Worm (Caenorhabditis elegans): Measurements from ENCODE around the gene F57C7.4.

The F57C7.4 gene

DNA sequence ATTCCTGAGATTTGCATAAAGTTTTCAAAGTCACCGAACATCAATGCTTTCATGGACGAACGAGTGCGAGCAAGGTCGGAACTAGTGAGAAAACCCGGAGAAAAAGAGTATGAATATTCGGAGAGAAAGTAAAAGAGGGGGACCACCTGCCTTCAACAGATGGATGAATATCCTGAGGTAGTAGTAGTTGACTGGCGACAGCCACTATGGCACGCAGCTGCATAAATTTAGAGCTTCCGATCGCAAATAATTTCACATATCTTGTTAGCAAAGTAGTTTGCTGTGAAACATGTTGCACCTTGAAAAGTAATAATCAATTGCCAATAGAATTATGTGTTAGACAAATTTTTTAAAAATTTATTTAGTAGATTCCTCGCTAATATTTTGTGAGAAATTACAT, 32.6 kb downstream of the F57C7.4 start:
- TF ChIP-seq sea-2 (GFP tag; optimal IDR thresholded peaks at IDR 0.05) (no peak), lsy-12 (tag; optimal IDR thresholded peaks at IDR 0.05) (no peak), egl-5 (tag; optimal IDR thresholded peaks at IDR 0.05) (no peak), R02D3.7 (tag; optimal IDR thresholded peaks at IDR 0.05) (no peak), zag-1 (tag; optimal IDR thresholded peaks at IDR 0.05) (no peak)

DNA sequence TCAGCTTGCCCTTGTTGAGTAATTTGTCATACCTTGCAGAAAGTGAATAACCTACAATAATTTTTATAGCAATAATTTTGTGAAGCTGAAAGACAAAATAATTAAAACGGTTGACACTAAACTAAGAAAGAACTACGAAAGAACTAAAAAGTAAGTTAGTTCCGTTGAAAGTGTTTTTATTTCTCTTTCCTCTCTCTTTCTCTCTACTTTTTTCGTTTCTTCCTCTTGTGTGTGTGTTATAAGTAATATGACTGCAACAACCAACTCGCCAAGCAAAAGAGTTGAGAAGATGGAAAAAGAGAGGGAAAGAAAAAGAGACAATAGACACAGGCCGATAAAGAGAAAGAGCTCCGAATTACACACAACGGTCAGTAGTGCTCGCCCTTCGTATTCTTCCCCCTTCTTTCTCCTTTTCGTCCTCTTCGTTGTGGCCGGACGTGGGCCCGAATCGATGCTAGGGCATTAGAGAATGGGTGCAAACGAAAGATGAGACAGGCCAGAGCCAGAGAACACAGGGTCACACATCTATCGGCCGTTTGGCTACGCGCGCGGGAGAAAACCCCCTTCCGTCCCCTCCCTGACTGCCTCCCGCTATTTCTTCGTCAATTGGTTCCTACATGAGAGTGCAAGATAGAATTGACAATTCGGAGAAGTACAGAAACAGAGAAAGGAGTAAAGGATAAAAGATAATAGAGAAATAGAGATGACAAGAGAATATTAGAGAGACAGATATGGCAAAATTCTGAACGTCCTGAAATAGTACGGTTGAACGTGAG, 34.0 kb downstream of the F57C7.4 start, which contains the start of gene syd-2:
syd-2 (minus strand) TSS at position 51 of the 776 bp plus-strand sequence.
- TF ChIP-seq unc-39 (tag; optimal IDR thresholded peaks at IDR 0.05) (no peak), fkh-10 (GFP tag; optimal IDR thresholded peaks at IDR 0.05) (peak; percentile 85), egl-27 (tag; optimal IDR thresholded peaks at IDR 0.05) (peak; percentile 4), nhr-76 (tag; optimal IDR thresholded peaks at IDR 0.05) (no peak), eor-1 (tag; optimal IDR thresholded peaks at IDR 0.05) (no peak), fos-1 (tag; optimal IDR thresholded peaks at IDR 0.05) (no peak), hmg-11 (tag; optimal IDR thresholded peaks at IDR 0.05) (peak; percentile 95), zag-1 (tag; optimal IDR thresholded peaks at IDR 0.05) (no peak), mml-1 (tag; optimal IDR thresholded peaks at IDR 0.05) (no peak), fkh-2 (tag; optimal IDR thresholded peaks at IDR 0.05) (no peak), pha-4 (tag; optimal IDR thresholded peaks at IDR 0.05) (peak; percentile 68), mdl-1 (tag; optimal IDR thresholded peaks at IDR 0.05) (no peak), sea-2 (GFP tag; optimal IDR thresholded peaks at IDR 0.05) (no peak), nhr-77 (tag; optimal IDR thresholded peaks at IDR 0.05) (no peak), ama-1 (optimal IDR thresholded peaks at IDR 0.05) (no peak), ceh-28 (tag; optimal IDR thresholded peaks at IDR 0.05) (peak; percentile 70), tbx-2 (tag; optimal IDR thresholded peaks at IDR 0.05) (peak; percentile 57), skn-1 (tag; optimal IDR thresholded peaks at IDR 0.05) (peak; percentile 6), unc-62 (GFP tag; optimal IDR thresholded peaks at IDR 0.05) (peak; percentile 79), nhr-25 (tag; optimal IDR thresholded peaks at IDR 0.05) (peak; percentile 27), lin-39 (tag; optimal IDR thresholded peaks at IDR 0.05) (peak; percentile 95), aly-2 (tag; optimal IDR thresholded peaks at IDR 0.05) (no peak), pqm-1 (tag; optimal IDR thresholded peaks at IDR 0.05) (peak; percentile 2), nhr-23 (tag; optimal IDR thresholded peaks at IDR 0.05) (peak; percentile 59), lin-15B (tag; optimal IDR thresholded peaks at IDR 0.05) (peak; percentile 55), elt-2 (tag; optimal IDR thresholded peaks at IDR 0.05) (peak; percentile 34), nhr-12 (tag; optimal IDR thresholded peaks at IDR 0.05) (no peak), ceh-16 (tag; optimal IDR thresholded peaks at IDR 0.05) (no peak), ceh-82 (tag; optimal IDR thresholded peaks at IDR 0.05) (no peak), nfya-1 (tag; optimal IDR thresholded peaks at IDR 0.05; ENCODE audit: insufficient read depth) (peak; percentile 75), nhr-237 (tag; optimal IDR thresholded peaks at IDR 0.05) (no peak), R02D3.7 (tag; optimal IDR thresholded peaks at IDR 0.05) (peak; percentile 19), nhr-11 (tag; optimal IDR thresholded peaks at IDR 0.05) (peak; percentile 47), egl-5 (tag; optimal IDR thresholded peaks at IDR 0.05) (peak; percentile 6), snpc-4 (tag; optimal IDR thresholded peaks at IDR 0.05) (no peak), ceh-9 (tag; optimal IDR thresholded peaks at IDR 0.05) (no peak), nhr-67 (tag; optimal IDR thresholded peaks at IDR 0.05) (no peak), nhr-28 (tag; optimal IDR thresholded peaks at IDR 0.05) (no peak), elt-3 (tag; optimal IDR thresholded peaks at IDR 0.05) (no peak), nhr-43 (tag; optimal IDR thresholded peaks at IDR 0.05; ENCODE audit: poor library complexity, severe bottlenecking) (no peak), ztf-4 (tag; optimal IDR thresholded peaks at IDR 0.05) (no peak), jun-1 (tag; optimal IDR thresholded peaks at IDR 0.05) (peak; percentile 35), ZK546.5 (tag; optimal IDR thresholded peaks at IDR 0.05) (no peak), daf-12 (tag; optimal IDR thresholded peaks at IDR 0.05) (no peak), elt-1 (tag; optimal IDR thresholded peaks at IDR 0.05) (no peak), ztf-11 (tag; optimal IDR thresholded peaks at IDR 0.05) (no peak), lsy-12 (tag; optimal IDR thresholded peaks at IDR 0.05) (peak; percentile 30)
